Worm (Caenorhabditis elegans) whole organism, L1 larva: Measurements from ENCODE around the gene twk-12.

Experiments
- C16A3.4 ChIP-seq: fragments of 150-350 bp; optimal IDR thresholded peaks from 2 replicates; lab custom pipeline; 2014; ENCODE audit warnings: missing biosample characterization, missing genetic modification characterization
- alr-1 ChIP-seq: fragments of 200-800 bp; sonication (Bioruptor generic); optimal IDR thresholded peaks from 2 replicates; lab custom pipeline; 2018; ENCODE audit warnings: borderline replicate concordance, mild to moderate bottlenecking, missing genetic modification characterization, missing compliant biosample characterization
- ama-1 ChIP-seq: fragments of 150-350 bp; optimal IDR thresholded peaks from 2 replicates; lab custom pipeline; 2014
- ceh-63 ChIP-seq: fragments of 200-800 bp; sonication (Bioruptor generic); optimal IDR thresholded peaks from 2 replicates; lab custom pipeline; 2018; ENCODE audit warnings: mild to moderate bottlenecking, missing genetic modification characterization, missing compliant biosample characterization
- ceh-8 ChIP-seq: fragments of 200-800 bp; sonication (Bioruptor generic); optimal IDR thresholded peaks from 2 replicates; lab custom pipeline; 2018; ENCODE audit warnings: mild to moderate bottlenecking, missing genetic modification characterization, moderate library complexity, missing compliant biosample characterization
- ceh-82 ChIP-seq, 3 experiments: fragments of 150-350 bp in 1 of 3; sonication (generic microtip) in 2 of 3; optimal IDR thresholded peaks; 2 replicates each; lab custom pipeline; 2014 to 2017; ENCODE audit warnings: missing biosample characterization in 3 of 3, missing genetic modification characterization in 3 of 3
- ces-1 ChIP-seq: fragments of 150-350 bp; optimal IDR thresholded peaks from 2 replicates; lab custom pipeline; 2014; ENCODE audit warnings: missing biosample characterization, missing genetic modification reagents, missing genetic modification characterization
- dpl-1 ChIP-seq, 3 experiments: fragments of 150-350 bp in 2 of 3; sonication (generic microtip) in 1 of 3; optimal IDR thresholded peaks; 2 replicates each; lab custom pipeline; 2014 to 2017; ENCODE audit warnings: missing biosample characterization in 3 of 3, missing genetic modification characterization in 3 of 3, missing genetic modification reagents in 3 of 3
- dsc-1 ChIP-seq: sonication (generic microtip); optimal IDR thresholded peaks from 2 replicates; lab custom pipeline; 2016; ENCODE audit warnings: mild to moderate bottlenecking, missing genetic modification characterization, missing compliant biosample characterization
- efl-1 ChIP-seq, 4 experiments: fragments of 150-350 bp; optimal IDR thresholded peaks in 3 of 4; peaks in 1 of 4; 1 replicate in 1 of 4; 2 replicates in 3 of 4; lab custom pipeline; 2014; ENCODE audit warnings: missing biosample characterization in 2 of 4, missing genetic modification characterization in 2 of 4, missing genetic modification reagents in 2 of 4
- egl-13 ChIP-seq: sonication (generic microtip); optimal IDR thresholded peaks from 2 replicates; lab custom pipeline; 2016; ENCODE audit warnings: missing genotype, missing genetic modification reagents, missing genetic modification characterization, missing compliant biosample characterization
- elt-3 ChIP-seq, 6 experiments: fragments of 150-350 bp in 1 of 6; sonication (generic microtip); optimal IDR thresholded peaks; 2 replicates each; lab custom pipeline; 2017 to 2018; ENCODE audit warnings: missing biosample characterization in 6 of 6, missing genetic modification characterization in 6 of 6, inconsistent platforms in 1 of 6
- ets-5 ChIP-seq: fragments of 200-800 bp; sonication (Bioruptor generic); IDR thresholded peaks from 2 replicates; pipeline ENCODE4 v1.3.6; 2022; ENCODE audit warnings: missing genetic modification characterization, missing compliant biosample characterization
- fkh-10 ChIP-seq: sonication (generic microtip); optimal IDR thresholded peaks from 2 replicates; lab custom pipeline; 2017; ENCODE audit warnings: missing biosample characterization, missing genetic modification reagents, missing genetic modification characterization
- fkh-4 ChIP-seq: sonication (generic microtip); optimal IDR thresholded peaks from 2 replicates; lab custom pipeline; 2016; ENCODE audit warnings: missing compliant biosample characterization, missing genetic modification characterization, borderline replicate concordance
- fkh-8 ChIP-seq: sonication (generic microtip); optimal IDR thresholded peaks from 2 replicates; lab custom pipeline; 2016; ENCODE audit warnings: mild to moderate bottlenecking, missing genetic modification characterization, missing compliant biosample characterization
- fos-1 ChIP-seq: fragments of 150-350 bp; optimal IDR thresholded peaks from 2 replicates; lab custom pipeline; 2014; ENCODE audit warnings: missing biosample characterization, missing genetic modification characterization
- grh-1 ChIP-seq: fragments of 200-800 bp; sonication (Bioruptor generic); IDR thresholded peaks from 2 replicates; pipeline ENCODE4 v1.3.6; 2022; ENCODE audit warnings: missing genetic modification reagents, missing genetic modification characterization, missing compliant biosample characterization
- hlh-17 ChIP-seq: fragments of 200-800 bp; sonication (Bioruptor generic); optimal IDR thresholded peaks from 2 replicates; lab custom pipeline; 2018; ENCODE audit warnings: missing genetic modification characterization, mild to moderate bottlenecking, missing compliant biosample characterization, moderate library complexity, borderline replicate concordance
- hlh-4 ChIP-seq: sonication (generic microtip); optimal IDR thresholded peaks from 2 replicates; lab custom pipeline; 2016; ENCODE audit warnings: mild to moderate bottlenecking, missing genetic modification characterization, missing compliant biosample characterization
- jun-1 ChIP-seq: fragments of 150-350 bp; optimal IDR thresholded peaks from 2 replicates; lab custom pipeline; 2014; ENCODE audit warnings: missing biosample characterization, missing genetic modification reagents, missing genetic modification characterization
- lin-14 ChIP-seq: fragments of 200-800 bp; sonication (Bioruptor generic); optimal IDR thresholded peaks from 2 replicates; lab custom pipeline; 2018; ENCODE audit warnings: mild to moderate bottlenecking, missing genetic modification characterization, moderate library complexity, missing compliant biosample characterization
- lin-35 ChIP-seq, 2 experiments: fragments of 150-350 bp; optimal IDR thresholded peaks; 2 replicates each; lab custom pipeline; 2014; ENCODE audit warnings: missing biosample characterization in 2 of 2, missing genetic modification characterization in 2 of 2, missing genetic modification reagents in 2 of 2
- lsy-2 ChIP-seq, 2 experiments: fragments of 150-350 bp; optimal IDR thresholded peaks; 2 replicates each; lab custom pipeline; 2014; ENCODE audit warnings: missing biosample characterization in 2 of 2, missing genetic modification characterization in 2 of 2
- mab-9 ChIP-seq: fragments of 200-800 bp; sonication (Bioruptor generic); IDR thresholded peaks from 2 replicates; pipeline ENCODE4 v1.3.6; 2022; ENCODE audit warnings: missing genetic modification reagents, missing genetic modification characterization, missing compliant biosample characterization
- mef-2 ChIP-seq: fragments of 150-350 bp; optimal IDR thresholded peaks from 2 replicates; lab custom pipeline; 2014; ENCODE audit warnings: missing biosample characterization, missing genetic modification characterization
- mep-1 ChIP-seq: fragments of 150-350 bp; optimal IDR thresholded peaks from 2 replicates; lab custom pipeline; 2014; ENCODE audit warnings: missing biosample characterization, missing genetic modification characterization
- nhr-12 ChIP-seq: sonication (generic microtip); optimal IDR thresholded peaks from 2 replicates; lab custom pipeline; 2017; ENCODE audit warnings: missing biosample characterization, missing genetic modification characterization
- nhr-20 ChIP-seq: sonication (generic microtip); optimal IDR thresholded peaks from 2 replicates; lab custom pipeline; 2016; ENCODE audit warnings: mild to moderate bottlenecking, missing genetic modification characterization, missing compliant biosample characterization
- nhr-28 ChIP-seq: fragments of 150-350 bp; optimal IDR thresholded peaks from 2 replicates; lab custom pipeline; 2014; ENCODE audit warnings: missing biosample characterization, missing genetic modification characterization
- nhr-47 ChIP-seq: sonication (generic microtip); optimal IDR thresholded peaks from 2 replicates; lab custom pipeline; 2016; ENCODE audit warnings: mild to moderate bottlenecking, missing genetic modification characterization, moderate library complexity, missing compliant biosample characterization
- nhr-71 ChIP-seq: sonication (generic microtip); optimal IDR thresholded peaks from 2 replicates; lab custom pipeline; 2016; ENCODE audit warnings: mild to moderate bottlenecking, missing genetic modification characterization, moderate library complexity, missing compliant biosample characterization
- nhr-77 ChIP-seq: fragments of 150-350 bp; optimal IDR thresholded peaks from 2 replicates; lab custom pipeline; 2014; ENCODE audit warnings: missing biosample characterization, missing genetic modification characterization
- nhr-84 ChIP-seq: sonication (generic microtip); optimal IDR thresholded peaks from 2 replicates; lab custom pipeline; 2017; ENCODE audit warnings: missing biosample characterization, missing genetic modification characterization
- nhr-85 ChIP-seq: sonication (generic microtip); peaks from one replicate; lab custom pipeline; 2016; ENCODE audit warnings: missing genetic modification characterization, inconsistent platforms, missing compliant biosample characterization
- pag-3 ChIP-seq: sonication (generic microtip); optimal IDR thresholded peaks from 2 replicates; lab custom pipeline; 2017; ENCODE audit warnings: missing genetic modification characterization, mild to moderate bottlenecking, missing compliant biosample characterization, antibody characterized with exemption, borderline replicate concordance; ENCODE audit not compliant: insufficient read depth
- rnt-1 ChIP-seq: sonication (generic microtip); optimal IDR thresholded peaks from 2 replicates; lab custom pipeline; 2016; ENCODE audit warnings: mild to moderate bottlenecking, missing genetic modification characterization, moderate library complexity, missing compliant biosample characterization
- snu-23 ChIP-seq: sonication (generic microtip); optimal IDR thresholded peaks from 2 replicates; lab custom pipeline; 2016; ENCODE audit warnings: missing genetic modification characterization, missing compliant biosample characterization
- sox-4 ChIP-seq: sonication (generic microtip); optimal IDR thresholded peaks from 2 replicates; lab custom pipeline; 2016; ENCODE audit warnings: missing genetic modification characterization, missing compliant biosample characterization
- sptf-1 ChIP-seq: fragments of 150-350 bp; optimal IDR thresholded peaks from 2 replicates; lab custom pipeline; 2014; ENCODE audit warnings: missing biosample characterization, missing genetic modification characterization
- sup-37 ChIP-seq: fragments of 200-800 bp; sonication (Bioruptor generic); optimal IDR thresholded peaks from 2 replicates; lab custom pipeline; 2018; ENCODE audit warnings: mild to moderate bottlenecking, missing genetic modification characterization, missing compliant biosample characterization
- tbx-2 ChIP-seq: sonication (generic microtip); optimal IDR thresholded peaks from 2 replicates; lab custom pipeline; 2016; ENCODE audit warnings: missing genetic modification characterization, missing compliant biosample characterization
- unc-30 ChIP-seq: sonication (generic microtip); optimal IDR thresholded peaks from 2 replicates; lab custom pipeline; 2017; ENCODE audit warnings: missing biosample characterization, missing genetic modification characterization
- unc-86 ChIP-seq: sonication (generic microtip); optimal IDR thresholded peaks from 2 replicates; lab custom pipeline; 2016; ENCODE audit warnings: missing genetic modification characterization, missing compliant biosample characterization
- unc-98 ChIP-seq: fragments of 200-800 bp; sonication (Bioruptor generic); IDR thresholded peaks from 2 replicates; pipeline ENCODE4 v1.3.6; 2022; ENCODE audit warnings: missing genetic modification characterization, missing compliant biosample characterization
- xbp-1 ChIP-seq: sonication (generic microtip); optimal IDR thresholded peaks from 2 replicates; lab custom pipeline; 2016; ENCODE audit warnings: missing genetic modification characterization, missing compliant biosample characterization
- zag-1 ChIP-seq: fragments of 150-350 bp; optimal IDR thresholded peaks from 2 replicates; lab custom pipeline; 2014; ENCODE audit warnings: missing biosample characterization, missing genetic modification characterization
- ztf-11 ChIP-seq, 2 experiments: sonication (generic microtip); optimal IDR thresholded peaks; 2 replicates each; lab custom pipeline; 2016 to 2017; ENCODE audit warnings: missing genetic modification characterization in 2 of 2, missing biosample characterization in 1 of 2, missing compliant biosample characterization in 1 of 2

The twk-12 gene

DNA sequence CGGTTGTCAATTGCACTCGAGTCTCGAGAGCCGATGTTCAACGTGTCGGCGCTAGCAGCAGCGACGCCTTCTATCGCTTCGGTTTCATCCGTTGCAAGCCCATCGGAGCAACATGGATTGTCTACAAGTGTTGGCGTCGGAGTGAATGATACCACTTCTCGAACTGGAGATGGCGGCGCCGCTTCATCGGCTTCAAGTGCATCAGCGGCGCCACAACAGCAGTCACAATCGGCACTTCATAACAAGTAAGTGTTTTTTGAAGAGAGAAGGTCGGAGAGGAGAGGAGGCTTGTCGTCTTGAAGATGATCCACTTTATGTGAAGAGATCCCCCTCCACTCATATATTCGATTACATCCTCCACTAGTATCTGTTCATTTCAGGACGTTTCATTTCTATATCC, 5.2 kb downstream of the twk-12 start:
- TF ChIP-seq tbx-2 (tag; lab: Kevin White, UChicago) (peak; percentile 48), dpl-1 (GFP tag; optimal IDR thresholded peaks at IDR 0.05; lab: Kevin White, UChicago) (no peak), sup-37 (GFP tag; lab: Kevin White, UChicago) (peak; percentile 16), nhr-20 (tag; lab: Kevin White, UChicago) (peak; percentile 13), mab-9 (no peak), mef-2 (tag; lab: Kevin White, UChicago) (no peak), nhr-12 (tag; lab: Kevin White, UChicago) (no peak), ces-1 (GFP tag; lab: Kevin White, UChicago) (no peak), lin-14 (peak; percentile 39), ama-1 (no peak), alr-1 (tag; lab: Kevin White, UChicago) (no peak), grh-1 (0 out of 2 replicates have a peak, but pooled peaks have one; percentile 34)
- TF ChIP-seq, all 84 proteins: peak for 5

DNA sequence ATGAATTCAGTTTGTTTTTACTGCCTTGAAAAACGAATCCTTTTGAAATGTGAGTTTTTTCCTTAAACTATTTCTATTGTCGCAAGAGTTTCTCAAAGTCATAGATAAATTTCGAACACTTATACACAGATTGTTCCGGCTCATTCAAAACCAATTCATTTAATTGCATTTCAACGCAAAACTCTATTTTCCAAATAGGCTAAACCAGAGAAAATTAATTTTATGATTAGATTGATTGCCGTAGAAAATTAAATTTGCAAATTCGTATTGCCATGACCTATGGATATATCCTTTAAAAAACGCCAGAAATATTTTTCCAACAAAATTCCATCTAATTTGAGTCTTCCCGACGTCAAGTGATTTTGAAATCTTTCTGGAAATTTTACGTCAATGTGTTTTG, 8.6 kb downstream of the twk-12 start:
- no peak for TF ChIP-seq unc-98 (GFP tag; lab: Robert Waterston, UW)
- no peak for TF ChIP-seq lin-35 (GFP tag; optimal IDR thresholded peaks at IDR 0.05; lab: Kevin White, UChicago)
- TF ChIP-seq snu-23 (GFP tag; lab: Kevin White, UChicago), result no peak
- TF ChIP-seq lin-14, result peak; percentile 29
- no peak for TF ChIP-seq ceh-63 (GFP tag; lab: Kevin White, UChicago)
- TF ChIP-seq nhr-28 (tag; lab: Kevin White, UChicago), result no peak
- no peak for TF ChIP-seq elt-3 (tag; optimal IDR thresholded peaks at IDR 0.05; lab: Kevin White, UChicago)
- TF ChIP-seq dsc-1 (tag; lab: Kevin White, UChicago), result peak; percentile 4
- TF ChIP-seq nhr-84 (tag; lab: Kevin White, UChicago), result no peak
- TF ChIP-seq nhr-71 (tag; lab: Kevin White, UChicago), result peak; percentile 15
- no peak for TF ChIP-seq ztf-11 (tag; optimal IDR thresholded peaks at IDR 0.05; lab: Kevin White, UChicago)

DNA sequence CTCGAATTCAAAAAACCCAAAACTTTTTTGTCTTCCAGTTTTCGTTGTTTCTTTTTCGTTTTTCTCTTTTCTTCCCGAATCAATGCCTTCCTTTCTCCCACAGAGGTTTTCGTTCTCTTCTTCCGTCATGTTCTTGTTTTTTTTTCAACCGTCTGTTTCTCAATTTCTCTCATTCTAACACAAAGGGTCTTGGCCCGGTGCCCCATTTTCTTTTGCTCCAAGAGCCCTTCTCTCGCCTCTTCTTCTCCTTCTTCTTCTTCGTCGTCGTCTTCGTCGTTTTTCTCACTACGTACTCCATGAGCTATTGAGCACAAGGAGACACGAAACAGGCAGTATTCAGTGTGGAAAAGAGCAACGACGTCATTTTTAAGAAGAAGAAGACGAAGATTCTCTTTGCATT, 10.1 kb downstream of the twk-12 start:
- TF ChIP-seq dpl-1 (GFP tag; optimal IDR thresholded peaks at IDR 0.05; lab: Kevin White, UChicago) (peak in 1 of 3 experiments; percentile 12), nhr-85 (no peak), ceh-8 (no peak), egl-13 (no peak), hlh-4 (tag; lab: Kevin White, UChicago) (no peak), fkh-10 (GFP tag; lab: Kevin White, UChicago) (peak; percentile 45), unc-30 (no peak), sup-37 (GFP tag; lab: Kevin White, UChicago) (no peak), nhr-47 (peak; percentile 37), sox-4 (tag; lab: Kevin White, UChicago) (no peak), unc-86 (peak; percentile 18), ets-5 (GFP tag; lab: Robert Waterston, UW) (no peak), lin-14 (peak; percentile 88), pag-3 (no peak), dsc-1 (tag; lab: Kevin White, UChicago) (peak; percentile 50), efl-1 (optimal IDR thresholded peaks at IDR 0.05; lab: Kevin White, UChicago) (peak; percentile 13 to 29), efl-1 (GFP tag; optimal IDR thresholded peaks at IDR 0.05 in 1 of 2; lab: Kevin White, UChicago) (no peak), C16A3.4 (tag; lab: Kevin White, UChicago) (no peak), rnt-1 (peak; percentile 28), nhr-77 (tag; lab: Kevin White, UChicago) (no peak), lsy-2 (tag; optimal IDR thresholded peaks at IDR 0.05; lab: Kevin White, UChicago) (peak in 1 of 2 experiments; percentile 55), snu-23 (GFP tag; lab: Kevin White, UChicago) (peak; percentile 26), jun-1 (tag; lab: Kevin White, UChicago) (no peak), sptf-1 (tag; lab: Kevin White, UChicago) (no peak), mep-1 (tag; lab: Kevin White, UChicago) (peak; percentile 5), fkh-8 (tag; lab: Kevin White, UChicago) (peak; percentile 3), zag-1 (tag; lab: Kevin White, UChicago) (peak; percentile 3), ceh-82 (tag; optimal IDR thresholded peaks at IDR 0.05; lab: Kevin White, UChicago) (peak in 1 of 3 experiments; percentile 51), hlh-17 (GFP tag; lab: Kevin White, UChicago) (no peak), ama-1 (no peak), xbp-1 (peak; percentile 32), fkh-4 (tag; lab: Kevin White, UChicago) (no peak), fos-1 (tag; lab: Kevin White, UChicago) (no peak), nhr-71 (tag; lab: Kevin White, UChicago) (peak; percentile 51)
- TF ChIP-seq, all 84 proteins: peak for 16
